Fruit fly (Drosophila melanogaster) whole organism, prepupa: Measurements from ENCODE around the gene Ret.

Experiments
- Blimp-1 ChIP-seq: fragments of 200-800 bp; sonication (Bioruptor generic); optimal IDR thresholded peaks from 3 replicates; lab custom pipeline; 2017; ENCODE audit warnings: missing biosample characterization, missing genetic modification characterization, mild to moderate bottlenecking, moderate library complexity, missing genetic modification reagents
- CG10631 ChIP-seq: fragments of 200-800 bp; sonication (Bioruptor generic); optimal IDR thresholded peaks from 2 replicates; lab custom pipeline; 2016; ENCODE audit warnings: missing biosample characterization, missing genetic modification characterization
- CG11762 ChIP-seq: fragments of 200-800 bp; sonication (Bioruptor generic); optimal IDR thresholded peaks from 3 replicates; lab custom pipeline; 2016; ENCODE audit warnings: missing biosample characterization, missing genetic modification characterization; ENCODE audit not compliant: insufficient read depth
- CG15336 ChIP-seq: fragments of 200-800 bp; sonication (Bioruptor generic); IDR thresholded peaks from 2 replicates; pipeline ENCODE4 v1.3.6; 2022; ENCODE audit warnings: missing biosample characterization, missing genetic modification characterization
- CG16779 ChIP-seq: fragments of 200-800 bp; sonication (Bioruptor generic); optimal IDR thresholded peaks from 3 replicates; lab custom pipeline; 2017; ENCODE audit warnings: missing biosample characterization, mild to moderate bottlenecking, missing genetic modification characterization
- CG3919 ChIP-seq: fragments of 200-800 bp; sonication (Bioruptor generic); optimal IDR thresholded peaks from 3 replicates; lab custom pipeline; 2016; ENCODE audit warnings: missing biosample characterization, missing genetic modification characterization
- CG6163 ChIP-seq: fragments of 200-800 bp; sonication (Bioruptor generic); IDR thresholded peaks from 3 replicates; pipeline ENCODE4 v1.3.6; 2022; ENCODE audit warnings: missing biosample characterization, missing genetic modification characterization
- CG6276 ChIP-seq: fragments of 200-800 bp; sonication (Bioruptor generic); optimal IDR thresholded peaks from 2 replicates; lab custom pipeline; 2017; ENCODE audit warnings: missing biosample characterization, mild to moderate bottlenecking, missing genetic modification characterization
- CG6792 ChIP-seq: fragments of 200-800 bp; sonication (Bioruptor generic); optimal IDR thresholded peaks from 3 replicates; lab custom pipeline; 2016; ENCODE audit warnings: missing biosample characterization, missing genetic modification characterization
- CG6854 ChIP-seq: fragments of 200-800 bp; sonication (Bioruptor generic); optimal IDR thresholded peaks from 2 replicates; lab custom pipeline; 2017; ENCODE audit warnings: missing biosample characterization, mild to moderate bottlenecking, missing genetic modification characterization
- CG7368 ChIP-seq: fragments of 200-800 bp; sonication (Bioruptor generic); optimal IDR thresholded peaks from 3 replicates; lab custom pipeline; 2016; ENCODE audit warnings: missing biosample characterization, missing genetic modification characterization
- CG8319 ChIP-seq: fragments of 200-800 bp; sonication (Bioruptor generic); optimal IDR thresholded peaks from 3 replicates; lab custom pipeline; 2016; ENCODE audit warnings: missing biosample characterization, missing genetic modification characterization
- Eip75B ChIP-seq: fragments of 200-800 bp; sonication (Bioruptor generic); optimal IDR thresholded peaks from 3 replicates; lab custom pipeline; 2016; ENCODE audit warnings: missing biosample characterization, missing genetic modification characterization
- Eip93F ChIP-seq: fragments of 200-800 bp; sonication (Bioruptor generic); optimal IDR thresholded peaks from 2 replicates; lab custom pipeline; 2016; ENCODE audit warnings: missing biosample characterization, mild to moderate bottlenecking, missing genetic modification characterization
- Ets21C ChIP-seq: fragments of 200-800 bp; sonication (Bioruptor generic); optimal IDR thresholded peaks from 3 replicates; lab custom pipeline; 2016; ENCODE audit warnings: missing biosample characterization, missing genetic modification characterization
- Ets96B ChIP-seq: fragments of 200-800 bp; optimal IDR thresholded peaks from 2 replicates; lab custom pipeline; 2019; ENCODE audit warnings: missing biosample characterization, mild to moderate bottlenecking, missing genetic modification characterization, moderate library complexity
- Gug ChIP-seq: fragments of 200-800 bp; sonication (Bioruptor generic); IDR thresholded peaks from 2 replicates; pipeline ENCODE4 v1.3.6; 2022; ENCODE audit warnings: missing biosample characterization, missing genetic modification characterization
- Hr39 ChIP-seq: fragments of 200-800 bp; sonication (Bioruptor generic); optimal IDR thresholded peaks from 2 replicates; lab custom pipeline; 2016; ENCODE audit warnings: missing biosample characterization, missing genetic modification characterization
- Hr4 ChIP-seq: fragments of 200-800 bp; sonication (Bioruptor generic); optimal IDR thresholded peaks from 3 replicates; lab custom pipeline; 2016; ENCODE audit warnings: missing biosample characterization, missing genetic modification characterization
- Lpt ChIP-seq: fragments of 200-800 bp; sonication (Bioruptor generic); optimal IDR thresholded peaks from 3 replicates; lab custom pipeline; 2016; ENCODE audit warnings: missing biosample characterization, missing genetic modification characterization
- Met ChIP-seq: fragments of 200-800 bp; sonication (Bioruptor generic); optimal IDR thresholded peaks from 3 replicates; lab custom pipeline; 2016; ENCODE audit warnings: missing biosample characterization, missing genetic modification characterization
- OdsH ChIP-seq: fragments of 200-800 bp; sonication (Bioruptor generic); optimal IDR thresholded peaks from 3 replicates; lab custom pipeline; 2016; ENCODE audit warnings: missing biosample characterization, missing genetic modification characterization
- Smox ChIP-seq: fragments of 200-800 bp; sonication (Bioruptor generic); optimal IDR thresholded peaks from 3 replicates; lab custom pipeline; 2016; ENCODE audit warnings: missing biosample characterization, missing genetic modification characterization
- acj6 ChIP-seq: fragments of 200-800 bp; sonication (Bioruptor generic); optimal IDR thresholded peaks from 3 replicates; lab custom pipeline; 2016; ENCODE audit warnings: missing biosample characterization, missing genetic modification characterization
- cyc ChIP-seq: fragments of 200-800 bp; sonication (Bioruptor generic); optimal IDR thresholded peaks from 3 replicates; lab custom pipeline; 2016; ENCODE audit warnings: missing biosample characterization, missing genetic modification characterization
- eg ChIP-seq: fragments of 200-800 bp; sonication (Bioruptor generic); IDR thresholded peaks from 3 replicates; pipeline ENCODE4 v1.3.6; 2022; ENCODE audit warnings: missing biosample characterization, missing genetic modification characterization
- fkh ChIP-seq: fragments of 200-800 bp; sonication (Bioruptor generic); optimal IDR thresholded peaks from 3 replicates; lab custom pipeline; 2017; ENCODE audit warnings: missing biosample characterization, mild to moderate bottlenecking, missing genetic modification characterization, moderate library complexity
- lz ChIP-seq: fragments of 200-800 bp; sonication (Bioruptor generic); optimal IDR thresholded peaks from 3 replicates; lab custom pipeline; 2016; ENCODE audit warnings: missing biosample characterization, missing genetic modification characterization
- pdm3 ChIP-seq: fragments of 200-800 bp; sonication (Bioruptor generic); optimal IDR thresholded peaks from 3 replicates; lab custom pipeline; 2016; ENCODE audit warnings: missing biosample characterization, missing genetic modification characterization
- salr ChIP-seq, 2 experiments: fragments of 200-800 bp; sonication (Bioruptor generic); optimal IDR thresholded peaks; 3 replicates each; lab custom pipeline; 2016 to 2018; ENCODE audit warnings: missing biosample characterization in 2 of 2, missing genetic modification characterization in 2 of 2, mild to moderate bottlenecking in 1 of 2
- spab ChIP-seq: fragments of 200-800 bp; sonication (Bioruptor generic); optimal IDR thresholded peaks from 2 replicates; lab custom pipeline; 2017; ENCODE audit warnings: missing biosample characterization, mild to moderate bottlenecking, missing genetic modification characterization, missing genetic modification reagents
- ss ChIP-seq, 2 experiments: fragments of 200-800 bp; sonication (Bioruptor generic); optimal IDR thresholded peaks; 2 replicates in 1 of 2; 3 replicates in 1 of 2; lab custom pipeline; 2017 to 2018; ENCODE audit warnings: mild to moderate bottlenecking in 2 of 2, missing biosample characterization in 2 of 2, missing genetic modification characterization in 2 of 2, moderate library complexity in 1 of 2
- svp ChIP-seq: fragments of 200-800 bp; sonication (Bioruptor generic); peaks from one replicate; lab custom pipeline; 2016; ENCODE audit warnings: missing biosample characterization, missing genetic modification characterization
- topi ChIP-seq: fragments of 200-800 bp; sonication (Bioruptor generic); optimal IDR thresholded peaks from 3 replicates; lab custom pipeline; 2016; ENCODE audit warnings: missing biosample characterization, missing genetic modification characterization

Ret gene

DNA sequence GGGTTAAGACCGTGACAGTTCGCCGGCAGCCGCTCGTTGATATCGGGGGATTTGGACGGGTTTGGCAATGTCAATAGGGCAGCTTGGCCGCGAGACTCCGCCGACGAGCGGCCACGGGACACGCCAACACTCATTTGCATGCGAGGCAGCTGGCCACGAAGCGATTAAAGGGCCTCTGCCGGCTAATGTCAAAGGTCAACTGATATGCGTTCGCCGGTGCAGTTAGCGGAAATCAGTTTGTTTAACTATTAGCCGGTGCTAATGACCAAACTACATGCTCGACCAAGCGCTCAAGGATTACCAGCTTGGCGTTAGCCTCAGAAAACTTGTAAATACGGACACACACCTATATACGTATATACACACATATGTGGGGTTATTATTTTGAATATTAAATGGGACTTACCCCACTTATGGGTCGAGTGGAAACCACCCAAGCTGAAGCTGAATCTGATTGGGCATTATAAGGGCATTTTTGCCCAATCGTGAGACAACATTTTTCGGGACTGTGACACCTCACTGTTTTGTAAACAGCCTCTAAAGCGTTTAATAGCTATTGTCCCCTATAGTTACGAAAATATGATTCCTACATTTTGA lies 35.9 kb upstream of the Ret start:
- TF ChIP-seq CG10631 (GFP tag; lab: Kevin White, UChicago), result no peak
- TF ChIP-seq CG6792 (GFP tag; lab: Kevin White, UChicago), result no peak
- TF ChIP-seq fkh (GFP tag; lab: Kevin White, UChicago), result no peak
- TF ChIP-seq Met (GFP tag; lab: Kevin White, UChicago), result no peak
- no peak for TF ChIP-seq Eip75B (GFP tag; lab: Kevin White, UChicago)
- TF ChIP-seq Gug (GFP tag; lab: Robert Waterston, UW), result no peak
- no peak for TF ChIP-seq pdm3 (GFP tag; lab: Kevin White, UChicago)
- TF ChIP-seq CG3919 (GFP tag; lab: Kevin White, UChicago), result no peak
- TF ChIP-seq CG16779, result no peak
- no peak for TF ChIP-seq Smox (GFP tag; lab: Kevin White, UChicago)
- TF ChIP-seq Lpt (GFP tag; lab: Kevin White, UChicago), result no peak
- TF ChIP-seq acj6 (GFP tag; lab: Kevin White, UChicago), result no peak

dm6 chr2L:21233430-21233829 lies 34.9 kb upstream of the Ret start:
- TF ChIP-seq Hr39 (GFP tag; lab: Kevin White, UChicago) (no peak), topi (no peak), Eip75B (GFP tag; lab: Kevin White, UChicago) (no peak), CG8319 (no peak), CG7368 (GFP tag; lab: Kevin White, UChicago) (no peak), CG3919 (GFP tag; lab: Kevin White, UChicago) (no peak), svp (no peak), lz (GFP tag; lab: Kevin White, UChicago) (no peak), CG6276 (GFP tag; lab: Kevin White, UChicago) (no peak), CG11762 (GFP tag; lab: Kevin White, UChicago) (no peak), Hr4 (GFP tag; lab: Kevin White, UChicago) (no peak), cyc (no peak), OdsH (no peak), Eip93F (GFP tag; lab: Kevin White, UChicago) (no peak)

- no peak for TF ChIP-seq salr (GFP tag; optimal IDR thresholded peaks at IDR 0.05; lab: Kevin White, UChicago)
- peak; percentile 48; the same call in 1 of the 2 replicates for TF ChIP-seq CG15336 (GFP tag; lab: Robert Waterston, UW)
Observed at dm6 chr2L:21221778-21222177, 23.2 kb upstream of the Ret start.

DNA sequence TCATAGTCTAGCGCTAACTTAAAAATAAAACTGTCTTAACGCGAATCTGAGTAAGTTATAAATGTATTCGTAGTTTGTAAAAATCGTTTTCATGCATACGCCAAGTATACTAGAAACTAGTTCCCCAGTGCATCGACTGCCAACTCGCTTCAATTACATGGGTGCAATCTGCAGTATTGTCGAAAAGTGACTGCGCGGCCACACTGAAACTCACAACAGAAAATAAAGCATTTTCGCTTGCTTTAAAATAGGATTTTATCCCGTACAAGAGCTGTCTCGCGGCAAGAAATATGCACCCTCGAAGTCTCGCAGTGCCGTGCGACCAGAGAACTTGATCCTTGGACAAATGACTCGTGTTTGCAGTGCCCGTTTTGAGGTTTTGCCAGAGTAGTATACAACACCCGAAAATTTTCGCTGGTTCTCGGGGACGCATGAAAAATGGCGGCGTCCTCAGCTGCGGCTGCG lies 22.6 kb upstream of the Ret start, which contains the start of gene CG8677:
CG8677 (plus strand) TSS at position 199 of the 465 bp plus-strand sequence.
- TF ChIP-seq ss (GFP tag; optimal IDR thresholded peaks at IDR 0.05; lab: Kevin White, UChicago) (no peak), Ets21C (GFP tag; lab: Kevin White, UChicago) (no peak), CG8319 (no peak), Ets96B (tag; lab: Kevin White, UChicago) (no peak), topi (no peak), spab (no peak), eg (GFP tag; lab: Robert Waterston, UW) (0 out of 3 replicates have a peak, but pooled peaks have one; percentile 17), CG6163 (GFP tag; lab: Robert Waterston, UW) (0 out of 3 replicates have a peak, but pooled peaks have one; percentile 41)

DNA sequence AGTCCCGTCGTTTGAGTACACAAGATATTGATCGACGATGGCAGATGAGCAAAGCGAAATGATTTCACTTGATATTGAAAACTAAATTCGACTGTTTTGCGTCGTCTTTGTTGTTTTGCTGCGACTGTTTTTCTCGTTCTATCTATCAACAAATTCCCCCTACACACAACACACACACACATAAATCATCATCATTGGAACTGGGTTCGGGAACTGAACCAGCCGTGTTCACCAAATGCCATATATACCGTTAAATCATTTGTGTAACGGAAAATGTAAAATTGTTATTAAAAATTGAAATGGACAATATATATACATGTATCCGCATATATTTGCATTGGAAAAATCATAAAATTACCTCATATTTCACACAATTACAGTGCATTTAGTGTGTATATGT lies 21.8 kb upstream of the Ret start, which contains the start of gene Atg18b:
Atg18b (minus strand) TSS at position 177 of the 400 bp plus-strand sequence.
- TF ChIP-seq CG6854 (no peak), Blimp-1 (GFP tag; lab: Kevin White, UChicago) (peak; percentile 33)
- TF ChIP-seq, all 60 proteins: peak for 1
